Fruit fly (Drosophila melanogaster) Kc167 (cell line): Measurements from ENCODE around the gene CG3349.

Experiments
- Sin3A ChIP-seq: fragments of >200 bp; optimal IDR thresholded peaks from 2 replicates; lab custom pipeline; 2018; ENCODE audit warnings: missing external identifiers
- h ChIP-seq: fragments of >200 bp; optimal IDR thresholded peaks from 3 replicates; lab custom pipeline; 2018; ENCODE audit warnings: missing external identifiers
- psq ChIP-seq: fragments of >200 bp; optimal IDR thresholded peaks from 2 replicates; lab custom pipeline; 2017; ENCODE audit warnings: missing external identifiers
- ttk ChIP-seq: sonication (Bioruptor generic); optimal IDR thresholded peaks from 2 replicates; lab custom pipeline; 2017; ENCODE audit warnings: missing external identifiers

dm6 chr3L:14952858-14953669 is 26.4 kb upstream of the CG3349 start:
- TF ChIP-seq psq (no peak), Sin3A (lab: Kevin White, UChicago) (no peak), ttk (lab: Kevin White, UChicago) (no peak), h (lab: Kevin White, UChicago) (no peak)
